Fruit fly (Drosophila melanogaster): ENCODE results near the gene nSMase.

dm6 chr3L:3257690-3258089 lies 38.7 kb downstream of the nSMase start, which contains the start of gene ckd:
- TF ChIP-seq Mnt (GFP tag; optimal IDR thresholded peaks at IDR 0.05) = no peak
- no peak for TF ChIP-seq CG33017 (tag; optimal IDR thresholded peaks at IDR 0.05)
- TF ChIP-seq CG12768 (GFP tag; optimal IDR thresholded peaks at IDR 0.05) = no peak
- TF ChIP-seq CG1620 (GFP tag; optimal IDR thresholded peaks at IDR 0.05) = no peak
- TF ChIP-seq CG11617 (GFP tag; optimal IDR thresholded peaks at IDR 0.05) = no peak
- no peak for TF ChIP-seq kay (GFP tag; ENCODE audit: borderline replicate concordance)
- TF ChIP-seq bab1 (GFP tag; optimal IDR thresholded peaks at IDR 0.05) = no peak
- no peak for TF ChIP-seq tj (GFP tag; optimal IDR thresholded peaks at IDR 0.05)
- TF ChIP-seq cnc (optimal IDR thresholded peaks at IDR 0.05) = no peak
- no peak for TF ChIP-seq Crg-1 (GFP tag; optimal IDR thresholded peaks at IDR 0.05)
- TF ChIP-seq Hr96 (GFP tag; optimal IDR thresholded peaks at IDR 0.05) = no peak
- no peak for TF ChIP-seq CG7045 (GFP tag; optimal IDR thresholded peaks at IDR 0.05)
